Fruit fly (Drosophila melanogaster): ENCODE measurements around the gene CG31869.

The CG31869 gene

dm6 chr2L:10735923-10736322, 65.0 kb downstream of the CG31869 start, which contains the start of gene Nup107 (continued):
- peak; percentile 11 for TF ChIP-seq YL-1 (GFP tag; optimal IDR thresholded peaks at IDR 0.05)
- no peak for TF ChIP-seq nerfin-2 (GFP tag; IDR thresholded peaks at IDR 0.05; ENCODE audit: partially characterized antibody)
- TF ChIP-seq chn (GFP tag; optimal IDR thresholded peaks at IDR 0.05): peak; percentile 30
- no peak for TF ChIP-seq pan (optimal IDR thresholded peaks at IDR 0.05)
- TF ChIP-seq pan (GFP tag; optimal IDR thresholded peaks at IDR 0.05 in 1 of 2, IDR thresholded peaks at IDR 0.05 in 1 of 2): peak in 1 of 2 experiments; percentile 9
- peak; percentile 72 for TF ChIP-seq Med (GFP tag)
- no peak for TF ChIP-seq oc (tag; optimal IDR thresholded peaks at IDR 0.05)
- peak; percentile 79 for TF ChIP-seq CG17802 (tag; optimal IDR thresholded peaks at IDR 0.05)
- peak; percentile 38 for TF ChIP-seq CG2120 (GFP tag; optimal IDR thresholded peaks at IDR 0.05)
- no peak for TF ChIP-seq prd (optimal IDR thresholded peaks at IDR 0.05)
- TF ChIP-seq prd (GFP tag; IDR thresholded peaks at IDR 0.05): peak; percentile 31; the same call in 1 of the 3 replicates
- TF ChIP-seq mld (GFP tag; IDR thresholded peaks at IDR 0.05; ENCODE audit: partially characterized antibody): no peak
- TF ChIP-seq CG4730 (GFP tag; IDR thresholded peaks at IDR 0.05): no peak
- no peak for TF ChIP-seq CG31441 (GFP tag; IDR thresholded peaks at IDR 0.05)
- no peak for TF ChIP-seq CG7745 (tag; optimal IDR thresholded peaks at IDR 0.05)
- TF ChIP-seq CG3995 (GFP tag; optimal IDR thresholded peaks at IDR 0.05): no peak
- no peak for TF ChIP-seq Taf1 (GFP tag; IDR thresholded peaks at IDR 0.05)
- TF ChIP-seq tin (GFP tag; optimal IDR thresholded peaks at IDR 0.05): no peak
- no peak for TF ChIP-seq Kr (GFP tag; optimal IDR thresholded peaks at IDR 0.05)
- no peak for TF ChIP-seq Abd-B (GFP tag; optimal IDR thresholded peaks at IDR 0.05)
- TF ChIP-seq Atf-2 (GFP tag; optimal IDR thresholded peaks at IDR 0.05): no peak
- TF ChIP-seq CG8388 (GFP tag; optimal IDR thresholded peaks at IDR 0.05): no peak
- TF ChIP-seq hth (optimal IDR thresholded peaks at IDR 0.05): no peak
- TF ChIP-seq CG30020 (tag; optimal IDR thresholded peaks at IDR 0.05): peak; percentile 88
- peak; percentile 92 for TF ChIP-seq Ets65A (GFP tag)
- peak; percentile 44 for TF ChIP-seq Dref (GFP tag; IDR thresholded peaks at IDR 0.05)
- no peak for TF ChIP-seq cas (GFP tag; IDR thresholded peaks at IDR 0.05)
- no peak for TF ChIP-seq crc (GFP tag; optimal IDR thresholded peaks at IDR 0.05)
- no peak for TF ChIP-seq hb (GFP tag; IDR thresholded peaks at IDR 0.05; ENCODE audit: partially characterized antibody)
- TF ChIP-seq sqz (GFP tag; optimal IDR thresholded peaks at IDR 0.05): no peak
- TF ChIP-seq CG17829 (tag; optimal IDR thresholded peaks at IDR 0.05): peak; percentile 40
- TF ChIP-seq lov (optimal IDR thresholded peaks at IDR 0.05): no peak
- no peak for TF ChIP-seq lov (GFP tag; IDR thresholded peaks at IDR 0.05)
- no peak for TF ChIP-seq CG10959 (GFP tag; IDR thresholded peaks at IDR 0.05)
- peak; percentile 7 for TF ChIP-seq fd96Cb (tag; optimal IDR thresholded peaks at IDR 0.05)
- TF ChIP-seq gfzf (GFP tag; optimal IDR thresholded peaks at IDR 0.05): peak; percentile 87
- TF ChIP-seq CG2116 (GFP tag; optimal IDR thresholded peaks at IDR 0.05): peak; percentile 19
- no peak for TF ChIP-seq CG1233 (GFP tag; optimal IDR thresholded peaks at IDR 0.05)
- no peak for TF ChIP-seq CG6689 (GFP tag; IDR thresholded peaks at IDR 0.05)
- TF ChIP-seq run (tag; optimal IDR thresholded peaks at IDR 0.05): no peak
- peak; percentile 34; the same call in 1 of the 2 replicates for TF ChIP-seq Rfx (GFP tag; IDR thresholded peaks at IDR 0.05)
- TF ChIP-seq CG11456 (GFP tag; IDR thresholded peaks at IDR 0.05): 0 out of 3 replicates have a peak, but pooled peaks have one; percentile 27
- TF ChIP-seq gsb (GFP tag; IDR thresholded peaks at IDR 0.05): no peak
- peak; percentile 37; the same call in 1 of the 3 replicates for TF ChIP-seq ken (GFP tag; IDR thresholded peaks at IDR 0.05)
- TF ChIP-seq MTF-1 (GFP tag; optimal IDR thresholded peaks at IDR 0.05; ENCODE audit: borderline replicate concordance): no peak
- TF ChIP-seq ssp (GFP tag; IDR thresholded peaks at IDR 0.05): peak; percentile 96
- TF ChIP-seq H2.0 (GFP tag; IDR thresholded peaks at IDR 0.05): no peak
- TF ChIP-seq sens (GFP tag): peak; percentile 84
- peak; percentile 94 for TF ChIP-seq CG7357 (GFP tag; IDR thresholded peaks at IDR 0.05)
- TF ChIP-seq CG7271 (tag; optimal IDR thresholded peaks at IDR 0.05): no peak
- no peak for TF ChIP-seq CG12236 (GFP tag; optimal IDR thresholded peaks at IDR 0.05)
- peak in 1 of 2 experiments; percentile 2 for TF ChIP-seq Hr78 (GFP tag; optimal IDR thresholded peaks at IDR 0.05)
- peak; percentile 73 for TF ChIP-seq pzg (GFP tag; optimal IDR thresholded peaks at IDR 0.05)
